Fruit fly (Drosophila melanogaster) whole organism, embryonic: ENCODE data around the gene MED15.

Source experiments
- B-H1 ChIP-seq: fragments of 200-800 bp; sonication (Bioruptor generic); IDR thresholded peaks from 3 replicates; pipeline ENCODE4 v1.3.6; 2022; ENCODE audit warnings: missing biosample characterization, missing genetic modification characterization
- CG10462 ChIP-seq: fragments of 200-800 bp; sonication (Bioruptor generic); optimal IDR thresholded peaks from 2 replicates; lab custom pipeline; 2016; ENCODE audit warnings: missing biosample characterization, missing genetic modification characterization
- CG10565 ChIP-seq: fragments of 200-800 bp; sonication (Bioruptor generic); optimal IDR thresholded peaks from 3 replicates; lab custom pipeline; 2016; ENCODE audit warnings: missing biosample characterization, mild to moderate bottlenecking, missing genetic modification characterization
- CG11247 ChIP-seq: fragments of 200-800 bp; sonication (Bioruptor generic); IDR thresholded peaks from 2 replicates; pipeline ENCODE4 v1.3.6; 2022; ENCODE audit warnings: missing biosample characterization, missing genetic modification characterization
- CG1233 ChIP-seq: fragments of 200-800 bp; sonication (Bioruptor generic); optimal IDR thresholded peaks from 4 replicates; lab custom pipeline; 2018; ENCODE audit warnings: missing biosample characterization, mild to moderate bottlenecking, missing genetic modification characterization
- CG13287 ChIP-seq: fragments of 200-800 bp; sonication (Bioruptor generic); IDR thresholded peaks from 2 replicates; pipeline ENCODE4 v1.3.6; 2022; ENCODE audit warnings: missing biosample characterization, missing genetic modification characterization; ENCODE audit not compliant: partially characterized antibody
- CG14965 ChIP-seq: fragments of 200-800 bp; sonication (Bioruptor generic); optimal IDR thresholded peaks from 2 replicates; lab custom pipeline; 2016; ENCODE audit warnings: missing biosample characterization, missing genetic modification characterization, borderline replicate concordance
- CG1603 ChIP-seq: fragments of 200-800 bp; sonication (Bioruptor generic); optimal IDR thresholded peaks from 2 replicates; lab custom pipeline; 2019; ENCODE audit warnings: missing biosample characterization, mild to moderate bottlenecking, missing genetic modification characterization, moderate library complexity
- CG17912 ChIP-seq: fragments of 200-800 bp; sonication (Bioruptor generic); optimal IDR thresholded peaks from 2 replicates; lab custom pipeline; 2018; ENCODE audit warnings: missing biosample characterization, mild to moderate bottlenecking, missing genetic modification characterization
- CG18476 ChIP-seq: fragments of 200-800 bp; sonication (Bioruptor generic); optimal IDR thresholded peaks from 2 replicates; lab custom pipeline; 2016; ENCODE audit warnings: missing biosample characterization, mild to moderate bottlenecking, missing genetic modification characterization
- CG18599 ChIP-seq: fragments of 200-800 bp; sonication (Bioruptor generic); optimal IDR thresholded peaks from 3 replicates; lab custom pipeline; 2017; ENCODE audit warnings: missing biosample characterization, missing genetic modification characterization, mild to moderate bottlenecking, moderate library complexity, missing genetic modification reagents
- CG2120 ChIP-seq: fragments of 200-800 bp; sonication (Bioruptor generic); optimal IDR thresholded peaks from 3 replicates; lab custom pipeline; 2016; ENCODE audit warnings: missing biosample characterization, missing genetic modification characterization
- CG2889 ChIP-seq: fragments of 200-800 bp; sonication (Bioruptor generic); IDR thresholded peaks from 3 replicates; pipeline ENCODE4 v1.3.6; 2022; ENCODE audit warnings: missing biosample characterization, missing genetic modification characterization
- CG30020 ChIP-seq: fragments of 200-800 bp; optimal IDR thresholded peaks from 2 replicates; lab custom pipeline; 2019; ENCODE audit warnings: missing biosample characterization, mild to moderate bottlenecking, missing genetic modification characterization, moderate library complexity
- CG3838 ChIP-seq: fragments of 200-800 bp; sonication (Bioruptor generic); optimal IDR thresholded peaks from 3 replicates; lab custom pipeline; 2016; ENCODE audit warnings: missing biosample characterization, missing genetic modification characterization
- CG3847 ChIP-seq: fragments of 200-800 bp; sonication (Bioruptor generic); IDR thresholded peaks from 2 replicates; pipeline ENCODE4 v1.3.6; 2022; ENCODE audit warnings: missing biosample characterization, missing genetic modification characterization
- CG4282 ChIP-seq: fragments of 200-800 bp; sonication (Bioruptor generic); optimal IDR thresholded peaks from 2 replicates; lab custom pipeline; 2016; ENCODE audit warnings: missing biosample characterization, missing genetic modification characterization
- CG4424 ChIP-seq: fragments of 200-800 bp; sonication (Bioruptor generic); optimal IDR thresholded peaks from 3 replicates; lab custom pipeline; 2016; ENCODE audit warnings: missing biosample characterization, missing genetic modification characterization
- CG5180 ChIP-seq: fragments of 200-800 bp; sonication (Bioruptor generic); optimal IDR thresholded peaks from 3 replicates; lab custom pipeline; 2017; ENCODE audit warnings: missing biosample characterization, missing genetic modification characterization, mild to moderate bottlenecking, moderate library complexity, missing genetic modification reagents
- CG7786 ChIP-seq: fragments of 200-800 bp; sonication (Bioruptor generic); optimal IDR thresholded peaks from 2 replicates; lab custom pipeline; 2016; ENCODE audit warnings: missing biosample characterization, missing genetic modification characterization
- CG8478 ChIP-seq: fragments of >200 bp; optimal IDR thresholded peaks from 2 replicates; lab custom pipeline; 2018
- CG8924 ChIP-seq: fragments of 200-800 bp; optimal IDR thresholded peaks from 3 replicates; lab custom pipeline; 2019; ENCODE audit warnings: missing biosample characterization, mild to moderate bottlenecking, missing genetic modification characterization, moderate library complexity
- CG9609 ChIP-seq: fragments of 200-800 bp; sonication (Bioruptor generic); optimal IDR thresholded peaks from 3 replicates; lab custom pipeline; 2016; ENCODE audit warnings: missing biosample characterization, missing genetic modification characterization
- Camta ChIP-seq: fragments of 200-800 bp; sonication (Bioruptor generic); optimal IDR thresholded peaks from 2 replicates; lab custom pipeline; 2016; ENCODE audit warnings: missing biosample characterization, missing genetic modification characterization
- Chrac-16 ChIP-seq: fragments of 200-800 bp; sonication (Bioruptor generic); optimal IDR thresholded peaks from 3 replicates; lab custom pipeline; 2016; ENCODE audit warnings: missing biosample characterization, missing genetic modification characterization
- CkIIα-i1 ChIP-seq: fragments of 200-800 bp; sonication (Bioruptor generic); IDR thresholded peaks from 2 replicates; pipeline ENCODE4 v1.3.6; 2022; ENCODE audit warnings: missing biosample characterization, missing genetic modification characterization
- D19B ChIP-seq: fragments of 200-800 bp; sonication (Bioruptor generic); optimal IDR thresholded peaks from 2 replicates; lab custom pipeline; 2017; ENCODE audit warnings: missing biosample characterization, mild to moderate bottlenecking, missing genetic modification characterization
- Dip3 ChIP-seq: fragments of 200-800 bp; sonication (Bioruptor generic); optimal IDR thresholded peaks from 3 replicates; lab custom pipeline; 2016; ENCODE audit warnings: missing biosample characterization, missing genetic modification characterization
- Hey ChIP-seq: fragments of 200-800 bp; sonication (Bioruptor generic); optimal IDR thresholded peaks from 3 replicates; lab custom pipeline; 2018; ENCODE audit warnings: missing biosample characterization, mild to moderate bottlenecking, missing genetic modification characterization
- NC2β ChIP-seq: fragments of 200-800 bp; sonication (Bioruptor generic); optimal IDR thresholded peaks from 2 replicates; lab custom pipeline; 2016; ENCODE audit warnings: missing biosample characterization, missing genetic modification characterization
- Nf-YA ChIP-seq: fragments of 200-800 bp; sonication (Bioruptor generic); IDR thresholded peaks from 2 replicates; pipeline ENCODE4 v1.3.6; 2022; ENCODE audit warnings: missing biosample characterization, missing genetic modification characterization
- Vsx1 ChIP-seq: fragments of 200-800 bp; sonication (Bioruptor generic); optimal IDR thresholded peaks from 2 replicates; lab custom pipeline; 2017; ENCODE audit warnings: missing biosample characterization, mild to moderate bottlenecking, missing genetic modification characterization, missing genetic modification reagents
- Xrp1 ChIP-seq: fragments of 200-800 bp; sonication (Bioruptor generic); IDR thresholded peaks from 2 replicates; pipeline ENCODE4 v1.3.6; 2022; ENCODE audit warnings: missing biosample characterization, missing genetic modification characterization
- dan ChIP-seq: fragments of 200-800 bp; sonication (Bioruptor generic); IDR thresholded peaks from 2 replicates; pipeline ENCODE4 v1.3.6; 2022; ENCODE audit warnings: missing biosample characterization, missing genetic modification characterization
- fd102C ChIP-seq: fragments of 200-800 bp; sonication (Bioruptor generic); optimal IDR thresholded peaks from 2 replicates; lab custom pipeline; 2018; ENCODE audit warnings: missing biosample characterization, mild to moderate bottlenecking, missing genetic modification characterization, moderate library complexity
- fd3F ChIP-seq: fragments of 200-800 bp; sonication (Bioruptor generic); optimal IDR thresholded peaks from 2 replicates; lab custom pipeline; 2018; ENCODE audit warnings: missing biosample characterization, mild to moderate bottlenecking, missing genetic modification characterization, moderate library complexity
- fd64A ChIP-seq: fragments of 200-800 bp; sonication (Bioruptor generic); optimal IDR thresholded peaks from 3 replicates; lab custom pipeline; 2018; ENCODE audit warnings: missing biosample characterization, mild to moderate bottlenecking, missing genetic modification characterization
- gem ChIP-seq: fragments of 200-800 bp; sonication (Bioruptor generic); optimal IDR thresholded peaks from 2 replicates; lab custom pipeline; 2019; ENCODE audit warnings: missing biosample characterization, mild to moderate bottlenecking, missing genetic modification characterization, moderate library complexity
- gsb-n ChIP-seq: fragments of 200-800 bp; sonication (Bioruptor generic); optimal IDR thresholded peaks from 3 replicates; lab custom pipeline; 2018; ENCODE audit warnings: missing biosample characterization, mild to moderate bottlenecking, missing genetic modification characterization
- ham ChIP-seq: fragments of 200-800 bp; sonication (Bioruptor generic); IDR thresholded peaks from 2 replicates; pipeline ENCODE4 v1.3.6; 2022; ENCODE audit warnings: missing biosample characterization, missing genetic modification characterization
- hb ChIP-seq: fragments of 200-800 bp; sonication (Bioruptor generic); IDR thresholded peaks from 3 replicates; pipeline ENCODE4 v1.3.6; 2022; ENCODE audit warnings: missing biosample characterization, missing genetic modification characterization; ENCODE audit not compliant: partially characterized antibody
- hbn ChIP-seq: fragments of 200-800 bp; sonication (Bioruptor generic); IDR thresholded peaks from 2 replicates; pipeline ENCODE4 v1.3.6; 2022; ENCODE audit warnings: missing biosample characterization, missing genetic modification characterization; ENCODE audit not compliant: partially characterized antibody
- jigr1 ChIP-seq: fragments of 200-800 bp; sonication (Bioruptor generic); IDR thresholded peaks from 3 replicates; pipeline ENCODE4 v1.3.6; 2022; ENCODE audit warnings: missing biosample characterization, missing genetic modification characterization
- lbe ChIP-seq: fragments of 200-800 bp; sonication (Bioruptor generic); optimal IDR thresholded peaks from 2 replicates; lab custom pipeline; 2016; ENCODE audit warnings: missing biosample characterization, mild to moderate bottlenecking, missing genetic modification characterization
- odd ChIP-seq: fragments of 200-800 bp; sonication (Bioruptor generic); optimal IDR thresholded peaks from 2 replicates; lab custom pipeline; 2017; ENCODE audit warnings: missing biosample characterization, mild to moderate bottlenecking, missing genetic modification characterization
- p53 ChIP-seq: fragments of 200-800 bp; sonication (Bioruptor generic); optimal IDR thresholded peaks from 2 replicates; lab custom pipeline; 2016; ENCODE audit warnings: missing biosample characterization, missing genetic modification characterization
- pzg ChIP-seq: fragments of 200-800 bp; sonication (Bioruptor generic); optimal IDR thresholded peaks from 3 replicates; lab custom pipeline; 2018; ENCODE audit warnings: missing biosample characterization, mild to moderate bottlenecking, missing genetic modification characterization, moderate library complexity
- scrt ChIP-seq: fragments of 200-800 bp; sonication (Bioruptor generic); optimal IDR thresholded peaks from 2 replicates; lab custom pipeline; 2018; ENCODE audit warnings: missing biosample characterization, mild to moderate bottlenecking, missing genetic modification characterization, moderate library complexity
- slbo ChIP-seq: fragments of 200-800 bp; sonication (Bioruptor generic); IDR thresholded peaks from 2 replicates; pipeline ENCODE4 v1.3.6; 2022; ENCODE audit warnings: missing biosample characterization, missing genetic modification characterization
- sob ChIP-seq: fragments of 200-800 bp; sonication (Bioruptor generic); IDR thresholded peaks from 2 replicates; pipeline ENCODE4 v1.3.6; 2022; ENCODE audit warnings: missing biosample characterization, missing genetic modification characterization
- ssp ChIP-seq: fragments of 200-800 bp; sonication (Bioruptor generic); IDR thresholded peaks from 2 replicates; pipeline ENCODE4 v1.3.6; 2022; ENCODE audit warnings: missing biosample characterization, missing genetic modification characterization

MED15 gene

DNA sequence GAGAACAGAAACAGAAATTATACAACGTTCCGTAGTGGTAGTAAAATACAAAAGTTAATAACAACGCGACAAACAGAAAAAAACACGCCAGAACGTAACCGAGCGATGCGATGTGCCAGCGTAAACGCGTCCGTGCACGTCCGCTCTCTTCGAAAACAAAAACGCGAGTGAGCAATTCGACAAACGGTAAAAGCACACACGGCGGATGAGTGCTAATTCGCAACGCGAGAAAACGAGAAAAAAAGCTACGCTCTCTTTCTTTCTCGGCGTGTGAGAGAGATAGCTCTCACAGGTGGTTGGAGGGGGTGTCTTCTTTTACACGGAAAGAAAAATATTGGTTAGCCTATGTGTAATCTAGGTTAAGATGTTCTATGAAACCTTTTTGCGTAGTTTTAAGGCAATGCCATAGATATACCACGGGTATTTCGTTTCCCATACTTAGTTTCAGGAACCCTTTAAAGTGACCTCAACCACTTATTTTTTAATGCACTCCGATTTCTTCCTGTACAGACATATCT, 681 bp upstream of the MED15 start, which contains the start of gene CG4297 (continued):
- TF ChIP-seq p53 (GFP tag; lab: Kevin White, UChicago) (peak; percentile 96), pzg (GFP tag; lab: Kevin White, UChicago) (peak; percentile 26), Chrac-16 (GFP tag; lab: Kevin White, UChicago) (peak; percentile 89), Dip3 (GFP tag; lab: Kevin White, UChicago) (peak; percentile 90), Nf-YA (GFP tag; lab: Robert Waterston, UW) (no peak), hb (no peak), CG8924 (tag; lab: Kevin White, UChicago) (peak; percentile 93), sob (GFP tag; lab: Robert Waterston, UW) (no peak), ham (no peak), CG11247 (GFP tag; lab: Robert Waterston, UW) (no peak), CG3847 (GFP tag; lab: Robert Waterston, UW) (no peak), CG18476 (peak; percentile 84), CG3838 (GFP tag; lab: Kevin White, UChicago) (peak; percentile 65), fd3F (GFP tag; lab: Kevin White, UChicago) (peak; percentile 85), CG7786 (GFP tag; lab: Kevin White, UChicago) (peak; percentile 93), CG1603 (tag; lab: Kevin White, UChicago) (peak; percentile 93), gem (tag; lab: Kevin White, UChicago) (peak; percentile 95), CG10462 (GFP tag; lab: Kevin White, UChicago) (peak; percentile 85), Xrp1 (GFP tag; lab: Robert Waterston, UW) (no peak), CG4424 (GFP tag; lab: Kevin White, UChicago) (peak; percentile 94), D19B (GFP tag; lab: Kevin White, UChicago) (peak; percentile 88), hbn (GFP tag; lab: Robert Waterston, UW) (no peak), CG13287 (GFP tag; lab: Robert Waterston, UW) (no peak), CG9609 (GFP tag; lab: Kevin White, UChicago) (peak; percentile 94), Vsx1 (peak; percentile 88), NC2β (GFP tag; lab: Kevin White, UChicago) (peak; percentile 90), CG2120 (GFP tag; lab: Kevin White, UChicago) (peak; percentile 97), CG18599 (GFP tag; lab: Kevin White, UChicago) (peak; percentile 96), ssp (GFP tag; lab: Robert Waterston, UW) (no peak), CG10565 (GFP tag; lab: Kevin White, UChicago) (peak; percentile 70), CG1233 (peak; percentile 91), CG14965 (GFP tag; lab: Kevin White, UChicago) (peak; percentile 77), B-H1 (no peak), odd (GFP tag; lab: Kevin White, UChicago) (peak; percentile 92), gsb-n (tag; lab: Kevin White, UChicago) (peak; percentile 84), fd102C (GFP tag; lab: Kevin White, UChicago) (no peak), CG17912 (GFP tag; lab: Kevin White, UChicago) (peak; percentile 10), CG5180 (GFP tag; lab: Kevin White, UChicago) (peak; percentile 84), jigr1 (no peak), CG4282 (peak; percentile 91), CkIIα-i1 (GFP tag; lab: Robert Waterston, UW) (no peak), Camta (GFP tag; lab: Kevin White, UChicago) (peak; percentile 94), fd64A (peak; percentile 78), CG8478 (lab: Kevin White, UChicago) (no peak), scrt (GFP tag; lab: Kevin White, UChicago) (peak; percentile 99), lbe (GFP tag; lab: Kevin White, UChicago) (peak; percentile 2), CG2889 (GFP tag; lab: Robert Waterston, UW) (no peak), Hey (tag; lab: Kevin White, UChicago) (peak; percentile 72), slbo (GFP tag; lab: Robert Waterston, UW) (no peak), dan (GFP tag; lab: Robert Waterston, UW) (no peak), CG30020 (tag; lab: Kevin White, UChicago) (peak; percentile 40)
